Fruit fly (Drosophila melanogaster) whole organism, prepupa: ENCODE measurements around the gene Tusp.

ENCODE experiments used
- CG10669 ChIP-seq: fragments of 200-800 bp; sonication (Bioruptor generic); optimal IDR thresholded peaks from 3 replicates; lab custom pipeline; 2018; ENCODE audit warnings: missing biosample characterization, mild to moderate bottlenecking, missing genetic modification characterization, moderate library complexity
- Sox14 ChIP-seq: fragments of 200-800 bp; sonication (Bioruptor generic); optimal IDR thresholded peaks from 3 replicates; lab custom pipeline; 2016; ENCODE audit warnings: missing biosample characterization, missing genetic modification characterization

dm6 chr3R:27677174-27677726, 69.6 kb downstream of the Tusp start, which contains the start of gene Hsdl2:
- TF ChIP-seq CG10669 (peak; percentile 84), Sox14 (GFP tag; lab: Kevin White, UChicago) (peak; percentile 50)
